Fruit fly (Drosophila melanogaster) whole organism, embryonic: ENCODE measurements around the gene mdlc.

Experiments used
- BEAF-32 ChIP-seq: fragments of 200-800 bp; sonication (Bioruptor generic); optimal IDR thresholded peaks from 3 replicates; lab custom pipeline; 2017; ENCODE audit warnings: missing biosample characterization, missing genetic modification characterization, mild to moderate bottlenecking, moderate library complexity, missing genetic modification reagents
- CG13287 ChIP-seq: fragments of 200-800 bp; sonication (Bioruptor generic); IDR thresholded peaks from 2 replicates; pipeline ENCODE4 v1.3.6; 2022; ENCODE audit warnings: missing biosample characterization, missing genetic modification characterization; ENCODE audit not compliant: partially characterized antibody
- CG14710 ChIP-seq: fragments of 200-800 bp; sonication (Bioruptor generic); optimal IDR thresholded peaks from 3 replicates; lab custom pipeline; 2019; ENCODE audit warnings: missing biosample characterization, mild to moderate bottlenecking, missing genetic modification characterization, moderate library complexity
- CG14860 ChIP-seq: fragments of 200-800 bp; sonication (Bioruptor generic); IDR thresholded peaks from 3 replicates; pipeline ENCODE4 v1.3.6; 2022; ENCODE audit warnings: missing biosample characterization, missing genetic modification characterization; ENCODE audit not compliant: partially characterized antibody
- CG15073 ChIP-seq: fragments of 200-800 bp; sonication (Bioruptor generic); optimal IDR thresholded peaks from 2 replicates; lab custom pipeline; 2016; ENCODE audit warnings: missing biosample characterization, missing genetic modification characterization
- CG17361 ChIP-seq: fragments of 200-800 bp; sonication (Bioruptor generic); IDR thresholded peaks from 3 replicates; pipeline ENCODE4 v1.3.6; 2022; ENCODE audit warnings: missing biosample characterization, missing genetic modification characterization
- CG17385 ChIP-seq: fragments of 200-800 bp; sonication (Bioruptor generic); optimal IDR thresholded peaks from 3 replicates; lab custom pipeline; 2018; ENCODE audit warnings: missing biosample characterization, mild to moderate bottlenecking, missing genetic modification characterization
- CG1792 ChIP-seq: fragments of 200-800 bp; sonication (Bioruptor generic); optimal IDR thresholded peaks from 2 replicates; lab custom pipeline; 2016; ENCODE audit warnings: missing biosample characterization, missing genetic modification characterization
- CG2120 ChIP-seq: fragments of 200-800 bp; sonication (Bioruptor generic); optimal IDR thresholded peaks from 3 replicates; lab custom pipeline; 2016; ENCODE audit warnings: missing biosample characterization, missing genetic modification characterization
- CG34224 ChIP-seq: fragments of 200-800 bp; sonication (Bioruptor generic); IDR thresholded peaks from 3 replicates; pipeline ENCODE4 v1.3.6; 2022; ENCODE audit warnings: missing biosample characterization, missing genetic modification characterization; ENCODE audit not compliant: partially characterized antibody
- CG5180 ChIP-seq: fragments of 200-800 bp; sonication (Bioruptor generic); optimal IDR thresholded peaks from 3 replicates; lab custom pipeline; 2017; ENCODE audit warnings: missing biosample characterization, missing genetic modification characterization, mild to moderate bottlenecking, moderate library complexity, missing genetic modification reagents
- CG6254 ChIP-seq: fragments of 200-800 bp; sonication (Bioruptor generic); optimal IDR thresholded peaks from 3 replicates; lab custom pipeline; 2017; ENCODE audit warnings: mild to moderate bottlenecking, missing biosample characterization, missing genetic modification reagents, missing genetic modification characterization
- CG6765 ChIP-seq: fragments of 200-800 bp; sonication (Bioruptor generic); optimal IDR thresholded peaks from 3 replicates; lab custom pipeline; 2017; ENCODE audit warnings: missing biosample characterization, mild to moderate bottlenecking, missing genetic modification characterization
- CG7963 ChIP-seq: fragments of 200-800 bp; sonication (Bioruptor generic); IDR thresholded peaks from 3 replicates; pipeline ENCODE4 v1.3.6; 2022; ENCODE audit warnings: missing biosample characterization, missing genetic modification characterization; ENCODE audit not compliant: partially characterized antibody
- Dll ChIP-seq: fragments of 200-800 bp; sonication (Bioruptor generic); IDR thresholded peaks from 4 replicates; pipeline ENCODE4 v1.3.6; 2022; ENCODE audit warnings: missing biosample characterization, missing genetic modification characterization; ENCODE audit not compliant: partially characterized antibody
- Doc3 ChIP-seq: fragments of 200-800 bp; sonication (Bioruptor generic); IDR thresholded peaks from 3 replicates; pipeline ENCODE4 v1.3.6; 2022; ENCODE audit warnings: missing biosample characterization, missing genetic modification characterization; ENCODE audit not compliant: partially characterized antibody
- Dref ChIP-seq: fragments of 200-800 bp; sonication (Bioruptor generic); IDR thresholded peaks from 2 replicates; pipeline ENCODE4 v1.3.6; 2022; ENCODE audit warnings: missing biosample characterization, missing genetic modification characterization
- E2f2 ChIP-seq: fragments of 200-800 bp; sonication (Bioruptor generic); IDR thresholded peaks from 2 replicates; pipeline ENCODE4 v1.3.6; 2022; ENCODE audit warnings: missing biosample characterization, missing genetic modification characterization
- Hey ChIP-seq: fragments of 200-800 bp; sonication (Bioruptor generic); optimal IDR thresholded peaks from 3 replicates; lab custom pipeline; 2018; ENCODE audit warnings: missing biosample characterization, mild to moderate bottlenecking, missing genetic modification characterization
- Hr3 ChIP-seq: fragments of 200-800 bp; sonication (Bioruptor generic); optimal IDR thresholded peaks from 3 replicates; lab custom pipeline; 2016; ENCODE audit warnings: missing biosample characterization, missing genetic modification characterization
- Lhr ChIP-seq: fragments of 200-800 bp; sonication (Bioruptor generic); optimal IDR thresholded peaks from 3 replicates; lab custom pipeline; 2017; ENCODE audit warnings: mild to moderate bottlenecking, missing biosample characterization, missing genetic modification reagents, missing genetic modification characterization
- Lim3 ChIP-seq: fragments of 200-800 bp; sonication (Bioruptor generic); IDR thresholded peaks from 2 replicates; pipeline ENCODE4 v1.3.6; 2022; ENCODE audit warnings: missing biosample characterization, missing genetic modification characterization
- MBD-R2 ChIP-seq: fragments of 200-800 bp; sonication (Bioruptor generic); IDR thresholded peaks from 2 replicates; pipeline ENCODE4 v1.3.6; 2022; ENCODE audit warnings: missing biosample characterization, missing genetic modification characterization
- Med ChIP-seq: fragments of 200-800 bp; sonication (Bioruptor generic); peaks from one replicate; lab custom pipeline; 2016; ENCODE audit warnings: missing biosample characterization, missing genetic modification characterization, mild to moderate bottlenecking, inconsistent platforms, moderate library complexity
- NC2α ChIP-seq: fragments of 200-800 bp; sonication (Bioruptor generic); optimal IDR thresholded peaks from 2 replicates; lab custom pipeline; 2016; ENCODE audit warnings: missing biosample characterization, missing genetic modification characterization
- Opbp ChIP-seq: fragments of 200-800 bp; sonication (Bioruptor generic); IDR thresholded peaks from 3 replicates; pipeline ENCODE4 v1.3.6; 2022; ENCODE audit warnings: missing biosample characterization, missing genetic modification characterization; ENCODE audit not compliant: partially characterized antibody
- Scr ChIP-seq: fragments of 200-800 bp; sonication (Bioruptor generic); IDR thresholded peaks from 2 replicates; pipeline ENCODE4 v1.3.6; 2022; ENCODE audit warnings: missing biosample characterization, missing genetic modification characterization; ENCODE audit not compliant: partially characterized antibody
- Sin3A ChIP-seq: fragments of >200 bp; optimal IDR thresholded peaks from 2 replicates; lab custom pipeline; 2018
- Sry-δ ChIP-seq: fragments of 200-800 bp; sonication (Bioruptor generic); optimal IDR thresholded peaks from 2 replicates; lab custom pipeline; 2016; ENCODE audit warnings: missing biosample characterization, missing genetic modification characterization
- ac ChIP-seq: fragments of 200-800 bp; sonication (Bioruptor generic); optimal IDR thresholded peaks from 3 replicates; lab custom pipeline; 2017; ENCODE audit warnings: missing biosample characterization, mild to moderate bottlenecking, missing genetic modification characterization
- az2 ChIP-seq: fragments of 200-800 bp; sonication (Bioruptor generic); optimal IDR thresholded peaks from 3 replicates; lab custom pipeline; 2016; ENCODE audit warnings: missing biosample characterization, missing genetic modification characterization
- chinmo ChIP-seq: fragments of 200-800 bp; sonication (Bioruptor generic); IDR thresholded peaks from 4 replicates; pipeline ENCODE4 v1.3.6; 2022; ENCODE audit warnings: missing biosample characterization, missing genetic modification characterization; ENCODE audit not compliant: partially characterized antibody
- cwo ChIP-seq: fragments of 200-800 bp; sonication (Bioruptor generic); optimal IDR thresholded peaks from 3 replicates; lab custom pipeline; 2017; ENCODE audit warnings: missing biosample characterization, missing genetic modification characterization, mild to moderate bottlenecking, moderate library complexity, missing genetic modification reagents
- danr ChIP-seq: fragments of 200-800 bp; sonication (Bioruptor generic); IDR thresholded peaks from 2 replicates; pipeline ENCODE4 v1.3.6; 2022; ENCODE audit warnings: missing biosample characterization, missing genetic modification characterization
- dm ChIP-seq: fragments of 200-800 bp; sonication (Bioruptor generic); optimal IDR thresholded peaks from 3 replicates; lab custom pipeline; 2016; ENCODE audit warnings: missing biosample characterization, missing genetic modification characterization
- grau ChIP-seq: fragments of 200-800 bp; optimal IDR thresholded peaks from 3 replicates; lab custom pipeline; 2019; ENCODE audit warnings: missing biosample characterization, mild to moderate bottlenecking, missing genetic modification characterization, moderate library complexity
- insv ChIP-seq, 2 experiments: fragments of 200-800 bp; sonication (Bioruptor generic); optimal IDR thresholded peaks; 3 replicates each; lab custom pipeline; 2016 to 2018; ENCODE audit warnings: missing biosample characterization in 2 of 2, missing genetic modification characterization in 2 of 2
- jumu ChIP-seq: fragments of 200-800 bp; sonication (Bioruptor generic); optimal IDR thresholded peaks from 3 replicates; lab custom pipeline; 2016; ENCODE audit warnings: missing biosample characterization, missing genetic modification characterization
- klu ChIP-seq: fragments of 200-800 bp; sonication (Bioruptor generic); IDR thresholded peaks from 2 replicates; pipeline ENCODE4 v1.3.6; 2022; ENCODE audit warnings: missing biosample characterization, missing genetic modification characterization
- knrl ChIP-seq: fragments of 200-800 bp; sonication (Bioruptor generic); IDR thresholded peaks from 3 replicates; pipeline ENCODE4 v1.3.6; 2022; ENCODE audit warnings: missing biosample characterization, missing genetic modification characterization; ENCODE audit not compliant: partially characterized antibody
- lov ChIP-seq, 2 experiments: fragments of 200-800 bp in 1 of 2; fragments of >200 bp in 1 of 2; sonication (Bioruptor generic) in 1 of 2; IDR thresholded peaks in 1 of 2; optimal IDR thresholded peaks in 1 of 2; 2 replicates in 1 of 2; 3 replicates in 1 of 2; pipeline versions ENCODE4 v1.3.6 to Lab custom; 2017 to 2022; ENCODE audit warnings: missing biosample characterization in 1 of 2, missing genetic modification characterization in 1 of 2
- nau ChIP-seq: fragments of 200-800 bp; sonication (Bioruptor generic); optimal IDR thresholded peaks from 3 replicates; lab custom pipeline; 2017; ENCODE audit warnings: missing biosample characterization, mild to moderate bottlenecking, missing genetic modification characterization, missing genetic modification reagents
- pnt ChIP-seq: fragments of 200-800 bp; sonication (Bioruptor generic); optimal IDR thresholded peaks from 3 replicates; lab custom pipeline; 2016; ENCODE audit warnings: missing biosample characterization, missing genetic modification characterization
- pzg ChIP-seq: fragments of 200-800 bp; sonication (Bioruptor generic); optimal IDR thresholded peaks from 3 replicates; lab custom pipeline; 2018; ENCODE audit warnings: missing biosample characterization, mild to moderate bottlenecking, missing genetic modification characterization, moderate library complexity
- sd ChIP-seq: fragments of 200-800 bp; sonication (Bioruptor generic); optimal IDR thresholded peaks from 3 replicates; lab custom pipeline; 2018; ENCODE audit warnings: missing biosample characterization, mild to moderate bottlenecking, missing genetic modification characterization, moderate library complexity
- slbo ChIP-seq: fragments of 200-800 bp; sonication (Bioruptor generic); IDR thresholded peaks from 2 replicates; pipeline ENCODE4 v1.3.6; 2022; ENCODE audit warnings: missing biosample characterization, missing genetic modification characterization
- trem ChIP-seq: fragments of 200-800 bp; optimal IDR thresholded peaks from 3 replicates; lab custom pipeline; 2019; ENCODE audit warnings: missing biosample characterization, mild to moderate bottlenecking, missing genetic modification characterization, moderate library complexity
- twi ChIP-seq: fragments of 200-800 bp; optimal IDR thresholded peaks from 2 replicates; lab custom pipeline; 2019; ENCODE audit warnings: missing biosample characterization, mild to moderate bottlenecking, missing genetic modification characterization, moderate library complexity
- wek ChIP-seq: fragments of 200-800 bp; sonication (Bioruptor generic); optimal IDR thresholded peaks from 3 replicates; lab custom pipeline; 2018; ENCODE audit warnings: missing biosample characterization, mild to moderate bottlenecking, missing genetic modification characterization, moderate library complexity

The mdlc gene

DNA sequence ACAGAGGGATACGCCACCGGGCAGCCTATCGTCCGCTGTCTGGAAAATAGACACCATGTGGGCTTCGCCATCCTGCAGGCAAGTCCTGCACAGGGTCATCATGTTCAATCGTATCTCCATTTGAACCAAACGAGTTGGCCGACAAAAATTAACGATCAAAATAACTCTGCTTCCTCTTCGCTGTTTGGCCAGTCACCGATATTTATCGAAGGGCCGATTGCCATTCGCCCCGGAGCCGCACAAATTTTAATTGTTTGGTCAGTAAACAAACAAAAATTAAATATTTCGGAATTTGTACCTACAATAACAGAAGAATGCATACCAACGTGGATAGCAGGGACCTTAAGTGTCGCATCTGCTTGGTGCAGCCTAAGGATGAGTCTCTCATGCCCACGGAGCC, 29.7 kb upstream of the mdlc start, which contains the start of the genes CG4424 and CG4854 (continued):
- TF ChIP-seq Hey (tag; lab: Kevin White, UChicago) (no peak), pnt (GFP tag; lab: Kevin White, UChicago) (no peak), CG5180 (GFP tag; lab: Kevin White, UChicago) (no peak), sd (tag; lab: Kevin White, UChicago) (peak; percentile 74), MBD-R2 (GFP tag; lab: Robert Waterston, UW) (peak; percentile 96), Sin3A (peak; percentile 22), wek (GFP tag; lab: Kevin White, UChicago) (peak; percentile 40), ac (GFP tag; lab: Kevin White, UChicago) (no peak), CG34224 (no peak), jumu (no peak), Scr (GFP tag; lab: Robert Waterston, UW) (peak; percentile 34; the same call in 1 of the 2 replicates), lov (optimal IDR thresholded peaks at IDR 0.05; lab: Kevin White, UChicago) (no peak), lov (GFP tag; IDR thresholded peaks at IDR 0.05; lab: Robert Waterston, UW) (no peak), E2f2 (peak; percentile 58), knrl (no peak), cwo (no peak), CG6765 (no peak), NC2α (GFP tag; lab: Kevin White, UChicago) (no peak), BEAF-32 (GFP tag; lab: Kevin White, UChicago) (peak; percentile 56), Med (peak; percentile 14), CG7963 (GFP tag; lab: Robert Waterston, UW) (no peak), CG15073 (GFP tag; lab: Kevin White, UChicago) (no peak), CG13287 (GFP tag; lab: Robert Waterston, UW) (peak; percentile 57; the same call in 1 of the 2 replicates), nau (GFP tag; lab: Kevin White, UChicago) (no peak), CG17361 (no peak), Dll (GFP tag; lab: Robert Waterston, UW) (peak; percentile 49; the same call in 2 of the 4 replicates), twi (tag; lab: Kevin White, UChicago) (no peak), Sry-δ (GFP tag; lab: Kevin White, UChicago) (peak; percentile 29), CG17385 (GFP tag; lab: Kevin White, UChicago) (peak; percentile 95), chinmo (GFP tag; lab: Robert Waterston, UW) (no peak), pzg (peak; percentile 52), Hr3 (no peak), slbo (GFP tag; lab: Robert Waterston, UW) (no peak), trem (tag; lab: Kevin White, UChicago) (peak; percentile 70), CG1792 (no peak), CG2120 (GFP tag; lab: Kevin White, UChicago) (no peak), Dref (GFP tag; lab: Robert Waterston, UW) (peak; percentile 60), klu (GFP tag; lab: Robert Waterston, UW) (no peak), Doc3 (GFP tag; lab: Robert Waterston, UW) (peak; percentile 41; the same call in 1 of the 3 replicates), grau (tag; lab: Kevin White, UChicago) (peak; percentile 53), Lim3 (GFP tag; lab: Robert Waterston, UW) (no peak), insv (GFP tag; optimal IDR thresholded peaks at IDR 0.05; lab: Kevin White, UChicago) (no peak), Lhr (GFP tag; lab: Kevin White, UChicago) (no peak), CG14710 (tag; lab: Kevin White, UChicago) (peak; percentile 5), CG14860 (GFP tag; lab: Robert Waterston, UW) (0 out of 3 replicates have a peak, but pooled peaks have one; percentile 19), Opbp (peak; percentile 45; the same call in 1 of the 3 replicates), CG6254 (GFP tag; lab: Kevin White, UChicago) (peak; percentile 89), az2 (no peak), danr (GFP tag; lab: Robert Waterston, UW) (no peak), dm (GFP tag; lab: Kevin White, UChicago) (no peak)
